Worm (Caenorhabditis elegans) whole organism, L2 larva: ENCODE measurements around the gene sri-27.

Experiments
- C34F6.9 ChIP-seq: fragments of 150-350 bp; optimal IDR thresholded peaks from 2 replicates; lab custom pipeline; 2014; ENCODE audit warnings: missing biosample characterization, missing genetic modification characterization
- blmp-1 ChIP-seq: sonication (generic microtip); optimal IDR thresholded peaks from 2 replicates; lab custom pipeline; 2017; ENCODE audit warnings: missing genetic modification characterization, mild to moderate bottlenecking, missing compliant biosample characterization, antibody characterized with exemption, moderate library complexity; ENCODE audit not compliant: insufficient read depth
- ztf-1 ChIP-seq: fragments of 200-800 bp; sonication (Bioruptor generic); conservative IDR thresholded peaks from 2 replicates; pipeline ENCODE4 v1.3.6; 2022; ENCODE audit warnings: missing genetic modification characterization, missing compliant biosample characterization

DNA sequence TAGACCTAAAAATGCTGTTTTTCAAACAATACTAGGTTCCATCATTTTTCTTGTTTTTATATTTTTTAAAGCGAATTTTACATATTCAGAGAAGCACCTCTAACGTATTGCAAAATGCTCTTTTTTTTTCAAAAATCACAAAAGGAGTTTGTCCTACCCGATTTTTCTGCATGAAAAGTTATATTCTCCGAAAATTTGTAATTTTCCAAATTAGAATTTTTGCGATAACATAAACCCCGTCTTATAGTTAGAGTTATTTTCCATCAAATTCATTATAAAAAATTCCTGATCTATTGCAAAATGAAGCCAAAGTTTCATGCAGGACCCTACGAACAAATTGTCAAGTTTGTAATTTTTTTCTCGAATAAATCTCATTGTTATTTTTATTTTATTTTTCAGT is 17.0 kb upstream of the sri-27 start, which contains the start of gene srw-99:
- TF ChIP-seq C34F6.9 (no peak), ztf-1 (GFP tag; lab: Robert Waterston, UW) (no peak), blmp-1 (tag; lab: Kevin White, UChicago) (no peak)
